Worm (Caenorhabditis elegans) whole organism, L2 larva: Measurements from ENCODE around the gene T05A12.4.

Experiments
- C34F6.9 ChIP-seq: fragments of 150-350 bp; optimal IDR thresholded peaks from 2 replicates; lab custom pipeline; 2014; ENCODE audit warnings: missing biosample characterization, missing genetic modification characterization
- F13H6.1 ChIP-seq: sonication (generic microtip); optimal IDR thresholded peaks from 2 replicates; lab custom pipeline; 2016; ENCODE audit warnings: missing genetic modification characterization, missing compliant biosample characterization
- R02D3.7 ChIP-seq: fragments of 150-350 bp; optimal IDR thresholded peaks from 2 replicates; lab custom pipeline; 2014; ENCODE audit warnings: missing biosample characterization, missing genetic modification characterization
- Y55F3AM.14 ChIP-seq: fragments of 200-800 bp; sonication (Bioruptor generic); optimal IDR thresholded peaks from 2 replicates; lab custom pipeline; 2018; ENCODE audit warnings: mild to moderate bottlenecking, missing genetic modification characterization, missing compliant biosample characterization
- ZK546.5 ChIP-seq: sonication (generic microtip); optimal IDR thresholded peaks from 2 replicates; lab custom pipeline; 2017; ENCODE audit warnings: missing biosample characterization, missing genetic modification characterization
- alr-1 ChIP-seq: fragments of 150-350 bp; optimal IDR thresholded peaks from 2 replicates; lab custom pipeline; 2014; ENCODE audit warnings: missing biosample characterization, missing genetic modification characterization
- blmp-1 ChIP-seq: sonication (generic microtip); optimal IDR thresholded peaks from 2 replicates; lab custom pipeline; 2017; ENCODE audit warnings: missing genetic modification characterization, mild to moderate bottlenecking, missing compliant biosample characterization, antibody characterized with exemption, moderate library complexity; ENCODE audit not compliant: insufficient read depth
- ceh-16 ChIP-seq: fragments of 150-350 bp; optimal IDR thresholded peaks from 2 replicates; lab custom pipeline; 2014; ENCODE audit warnings: missing biosample characterization, missing genetic modification characterization
- crh-2 ChIP-seq: sonication (generic microtip); optimal IDR thresholded peaks from 2 replicates; lab custom pipeline; 2017; ENCODE audit warnings: missing biosample characterization, missing genetic modification characterization
- dmd-4 ChIP-seq: sonication (generic microtip); optimal IDR thresholded peaks from 2 replicates; lab custom pipeline; 2017; ENCODE audit warnings: missing biosample characterization, missing genetic modification characterization
- elt-1 ChIP-seq: fragments of 150-350 bp; optimal IDR thresholded peaks from 2 replicates; lab custom pipeline; 2014; ENCODE audit warnings: missing biosample characterization, missing genetic modification characterization
- elt-3 ChIP-seq: sonication (generic microtip); optimal IDR thresholded peaks from 2 replicates; lab custom pipeline; 2017; ENCODE audit warnings: missing biosample characterization, missing genetic modification characterization
- fos-1 ChIP-seq: fragments of 150-350 bp; optimal IDR thresholded peaks from 2 replicates; lab custom pipeline; 2014; ENCODE audit warnings: missing biosample characterization, missing genetic modification characterization
- lin-11 ChIP-seq: fragments of 150-350 bp; sonication (generic microtip); optimal IDR thresholded peaks from 2 replicates; lab custom pipeline; 2014; ENCODE audit warnings: missing biosample characterization, missing genetic modification characterization, inconsistent platforms, mixed read lengths
- lin-39 ChIP-seq: fragments of 150-350 bp; optimal IDR thresholded peaks from 2 replicates; lab custom pipeline; 2014; ENCODE audit warnings: missing biosample characterization, missing genetic modification reagents, missing genetic modification characterization
- lsy-2 ChIP-seq, 2 experiments: fragments of 150-350 bp in 1 of 2; sonication (generic microtip) in 1 of 2; optimal IDR thresholded peaks; 2 replicates each; lab custom pipeline; 2014 to 2017; ENCODE audit warnings: missing biosample characterization in 2 of 2, missing genetic modification characterization in 2 of 2
- mdl-1 ChIP-seq, 2 experiments: fragments of 150-350 bp in 1 of 2; sonication (generic microtip) in 1 of 2; optimal IDR thresholded peaks; 2 replicates each; lab custom pipeline; 2017; ENCODE audit warnings: missing biosample characterization in 2 of 2, missing genetic modification characterization in 2 of 2
- nhr-10 ChIP-seq: sonication (generic microtip); optimal IDR thresholded peaks from 2 replicates; lab custom pipeline; 2017; ENCODE audit warnings: missing biosample characterization, missing genetic modification characterization
- nhr-11 ChIP-seq: fragments of 150-350 bp; optimal IDR thresholded peaks from 2 replicates; lab custom pipeline; 2014; ENCODE audit warnings: missing biosample characterization, missing genetic modification characterization
- nhr-129 ChIP-seq: fragments of 150-350 bp; optimal IDR thresholded peaks from 2 replicates; lab custom pipeline; 2014; ENCODE audit warnings: missing biosample characterization, missing genetic modification characterization
- nhr-23 ChIP-seq: fragments of 150-350 bp; optimal IDR thresholded peaks from 2 replicates; lab custom pipeline; 2014; ENCODE audit warnings: missing biosample characterization, missing genetic modification reagents, missing genetic modification characterization
- nhr-237 ChIP-seq: fragments of 150-350 bp; optimal IDR thresholded peaks from 2 replicates; lab custom pipeline; 2014; ENCODE audit warnings: missing biosample characterization, missing genetic modification characterization
- nhr-25 ChIP-seq: fragments of 150-350 bp; sonication (generic microtip); optimal IDR thresholded peaks from 3 replicates; lab custom pipeline; 2014; ENCODE audit warnings: missing biosample characterization, missing genetic modification characterization
- skn-1 ChIP-seq: sonication (generic microtip); optimal IDR thresholded peaks from 2 replicates; lab custom pipeline; 2017; ENCODE audit warnings: missing biosample characterization, missing genetic modification characterization
- sma-3 ChIP-seq: sonication (generic microtip); optimal IDR thresholded peaks from 2 replicates; lab custom pipeline; 2016; ENCODE audit warnings: missing genetic modification reagents, missing genetic modification characterization, missing compliant biosample characterization
- sma-9 ChIP-seq, 2 experiments: fragments of 150-350 bp in 1 of 2; sonication (generic microtip) in 1 of 2; optimal IDR thresholded peaks; 2 replicates each; lab custom pipeline; 2014 to 2016; ENCODE audit warnings: missing genetic modification characterization in 2 of 2, mild to moderate bottlenecking in 1 of 2, missing biosample characterization in 1 of 2, missing compliant biosample characterization in 1 of 2, missing genetic modification reagents in 1 of 2, moderate library complexity in 1 of 2
- snpc-4 ChIP-seq: fragments of 150-350 bp; optimal IDR thresholded peaks from 2 replicates; lab custom pipeline; 2014; ENCODE audit warnings: missing biosample characterization, missing genetic modification characterization
- unc-39 ChIP-seq: fragments of 150-350 bp; optimal IDR thresholded peaks from 2 replicates; lab custom pipeline; 2014; ENCODE audit warnings: missing biosample characterization, missing genetic modification characterization
- unc-55 ChIP-seq: fragments of 150-350 bp; sonication (generic microtip); optimal IDR thresholded peaks from 3 replicates; lab custom pipeline; 2014; ENCODE audit warnings: missing biosample characterization, missing genetic modification reagents, missing genetic modification characterization
- zag-1 ChIP-seq: fragments of 150-350 bp; optimal IDR thresholded peaks from 2 replicates; lab custom pipeline; 2014; ENCODE audit warnings: missing biosample characterization, missing genetic modification characterization
- ztf-1 ChIP-seq: fragments of 200-800 bp; sonication (Bioruptor generic); conservative IDR thresholded peaks from 2 replicates; pipeline ENCODE4 v1.3.6; 2022; ENCODE audit warnings: missing genetic modification characterization, missing compliant biosample characterization
- ztf-11 ChIP-seq: sonication (generic microtip); optimal IDR thresholded peaks from 2 replicates; lab custom pipeline; 2017; ENCODE audit warnings: missing biosample characterization, missing genetic modification characterization
- ztf-4 ChIP-seq: fragments of 150-350 bp; optimal IDR thresholded peaks from 2 replicates; lab custom pipeline; 2014; ENCODE audit warnings: missing biosample characterization, missing genetic modification characterization

T05A12.4 gene

ce11 chrIV:6839091-6839522, 48.6 kb upstream of the T05A12.4 start (continued):
- TF ChIP-seq ztf-11 (tag; lab: Kevin White, UChicago) (no peak), alr-1 (tag; lab: Kevin White, UChicago) (no peak)

- TF ChIP-seq skn-1 (tag; lab: Kevin White, UChicago) (no peak), sma-9 (GFP tag; optimal IDR thresholded peaks at IDR 0.05; lab: Kevin White, UChicago) (no peak), sma-9 (tag; optimal IDR thresholded peaks at IDR 0.05; lab: Kevin White, UChicago) (no peak), ztf-1 (GFP tag; lab: Robert Waterston, UW) (no peak), snpc-4 (tag; lab: Kevin White, UChicago) (no peak), R02D3.7 (tag; lab: Kevin White, UChicago) (no peak), nhr-23 (tag; lab: Kevin White, UChicago) (no peak), unc-55 (GFP tag; lab: Kevin White, UChicago) (no peak), C34F6.9 (tag; lab: Kevin White, UChicago) (no peak), sma-3 (GFP tag; lab: Kevin White, UChicago) (no peak), dmd-4 (tag; lab: Kevin White, UChicago) (no peak), nhr-237 (tag; lab: Kevin White, UChicago) (no peak), nhr-25 (peak; percentile 42), elt-3 (tag; lab: Kevin White, UChicago) (no peak), lsy-2 (tag; optimal IDR thresholded peaks at IDR 0.05; lab: Kevin White, UChicago) (no peak), ZK546.5 (tag; lab: Kevin White, UChicago) (no peak), Y55F3AM.14 (GFP tag; lab: Kevin White, UChicago) (no peak), zag-1 (tag; lab: Kevin White, UChicago) (no peak), fos-1 (peak; percentile 13), crh-2 (no peak), ceh-16 (tag; lab: Kevin White, UChicago) (no peak), blmp-1 (tag; lab: Kevin White, UChicago) (peak; percentile 9), lin-11 (no peak), nhr-10 (no peak), F13H6.1 (tag; lab: Kevin White, UChicago) (no peak), mdl-1 (tag; optimal IDR thresholded peaks at IDR 0.05; lab: Kevin White, UChicago) (no peak), nhr-129 (tag; lab: Kevin White, UChicago) (no peak)
These were observed 46.0 kb upstream of the T05A12.4 start for ce11 chrIV:6841562-6842282.

- TF ChIP-seq nhr-10 (no peak), crh-2 (no peak)
These were observed 45.2 kb upstream of the T05A12.4 start, which contains the start of gene lip-1 for ce11 chrIV:6842470-6843008. Gene lip-1, plus strand, starts transcription at chrIV:6842958.

- TF ChIP-seq ztf-4 (tag; lab: Kevin White, UChicago) (no peak), alr-1 (tag; lab: Kevin White, UChicago) (no peak), ZK546.5 (tag; lab: Kevin White, UChicago) (no peak), elt-1 (tag; lab: Kevin White, UChicago) (no peak), lin-11 (no peak), lin-39 (tag; lab: Kevin White, UChicago) (no peak), dmd-4 (tag; lab: Kevin White, UChicago) (no peak), nhr-23 (tag; lab: Kevin White, UChicago) (no peak), blmp-1 (tag; lab: Kevin White, UChicago) (no peak), nhr-11 (tag; lab: Kevin White, UChicago) (no peak), unc-39 (tag; lab: Kevin White, UChicago) (no peak), zag-1 (tag; lab: Kevin White, UChicago) (no peak), unc-55 (GFP tag; lab: Kevin White, UChicago) (no peak), lsy-2 (tag; optimal IDR thresholded peaks at IDR 0.05; lab: Kevin White, UChicago) (no peak)
- TF ChIP-seq, all 48 proteins: peak for 0
These were observed 35.0 kb upstream of the T05A12.4 start for ce11 chrIV:6852727-6853126.
